Fruit fly (Drosophila melanogaster) whole organism, wandering third instar larva: ENCODE data around the gene CCAP-R.

Experiments used
- CrebA ChIP-seq: fragments of 200-800 bp; sonication (Bioruptor generic); optimal IDR thresholded peaks from 2 replicates; lab custom pipeline; 2016; ENCODE audit warnings: missing biosample characterization, mild to moderate bottlenecking, missing genetic modification characterization, borderline replicate concordance
- Dfd ChIP-seq: fragments of >200 bp; optimal IDR thresholded peaks from 2 replicates; lab custom pipeline; 2017; ENCODE audit warnings: missing biosample characterization, missing genetic modification characterization
- Hr78 ChIP-seq: fragments of >200 bp; optimal IDR thresholded peaks from 2 replicates; lab custom pipeline; 2017; ENCODE audit warnings: missing biosample characterization, missing genetic modification characterization
- Hr83 ChIP-seq: fragments of 200-300 bp; sonication (Bioruptor generic); optimal IDR thresholded peaks from 2 replicates; lab custom pipeline; 2016; ENCODE audit warnings: missing biosample characterization, mild to moderate bottlenecking, missing genetic modification characterization, moderate library complexity; ENCODE audit not compliant: poor library complexity, severe bottlenecking
- Myc ChIP-seq: fragments of >200 bp; optimal IDR thresholded peaks from 2 replicates; lab custom pipeline; 2017
- OdsH ChIP-seq: fragments of 200-800 bp; sonication (Bioruptor generic); optimal IDR thresholded peaks from 2 replicates; lab custom pipeline; 2016; ENCODE audit warnings: missing biosample characterization, mild to moderate bottlenecking, missing genetic modification characterization
- dsf ChIP-seq: sonication (Bioruptor generic); optimal IDR thresholded peaks from 2 replicates; lab custom pipeline; 2016; ENCODE audit warnings: missing biosample characterization, missing genetic modification characterization, borderline replicate concordance
- fru ChIP-seq: fragments of 200-800 bp; sonication (Bioruptor generic); optimal IDR thresholded peaks from 3 replicates; lab custom pipeline; 2016; ENCODE audit warnings: missing biosample characterization, mild to moderate bottlenecking, missing genetic modification characterization
- h ChIP-seq: fragments of 200-800 bp; sonication (Bioruptor generic); optimal IDR thresholded peaks from 3 replicates; lab custom pipeline; 2016; ENCODE audit warnings: missing biosample characterization, mild to moderate bottlenecking, missing genetic modification characterization
- psq ChIP-seq: fragments of 200-800 bp; sonication (Bioruptor generic); optimal IDR thresholded peaks from 3 replicates; lab custom pipeline; 2017; ENCODE audit warnings: missing biosample characterization, mild to moderate bottlenecking, missing genetic modification characterization, moderate library complexity

- TF ChIP-seq dsf (GFP tag; lab: Kevin White, UChicago) = no peak
- no peak for TF ChIP-seq h (GFP tag; lab: Kevin White, UChicago)
- no peak for TF ChIP-seq Dfd (GFP tag; lab: Kevin White, UChicago)
- no peak for TF ChIP-seq CrebA
- TF ChIP-seq fru = no peak
- TF ChIP-seq psq (GFP tag; lab: Kevin White, UChicago) = no peak
- no peak for TF ChIP-seq Hr83
- no peak for TF ChIP-seq Hr78
- TF ChIP-seq OdsH = no peak
- no peak for TF ChIP-seq Myc
Observed at dm6 chr3R:25966944-25967343, 10.9 kb upstream of the CCAP-R start.
